Worm (Caenorhabditis elegans) whole organism, L2 larva: ENCODE results near the gene K01G12.3.

Source experiments
- fos-1 ChIP-seq: fragments of 150-350 bp; optimal IDR thresholded peaks from 2 replicates; lab custom pipeline; 2014; ENCODE audit warnings: missing biosample characterization, missing genetic modification characterization
- nhr-11 ChIP-seq: fragments of 150-350 bp; optimal IDR thresholded peaks from 2 replicates; lab custom pipeline; 2014; ENCODE audit warnings: missing biosample characterization, missing genetic modification characterization
- nhr-12 ChIP-seq: fragments of 150-350 bp; optimal IDR thresholded peaks from 2 replicates; lab custom pipeline; 2014; ENCODE audit warnings: missing biosample characterization, missing genetic modification characterization
- unc-62 ChIP-seq: fragments of 150-350 bp; optimal IDR thresholded peaks from 2 replicates; lab custom pipeline; 2014; ENCODE audit warnings: missing biosample characterization, missing genetic modification reagents, missing genetic modification characterization

DNA sequence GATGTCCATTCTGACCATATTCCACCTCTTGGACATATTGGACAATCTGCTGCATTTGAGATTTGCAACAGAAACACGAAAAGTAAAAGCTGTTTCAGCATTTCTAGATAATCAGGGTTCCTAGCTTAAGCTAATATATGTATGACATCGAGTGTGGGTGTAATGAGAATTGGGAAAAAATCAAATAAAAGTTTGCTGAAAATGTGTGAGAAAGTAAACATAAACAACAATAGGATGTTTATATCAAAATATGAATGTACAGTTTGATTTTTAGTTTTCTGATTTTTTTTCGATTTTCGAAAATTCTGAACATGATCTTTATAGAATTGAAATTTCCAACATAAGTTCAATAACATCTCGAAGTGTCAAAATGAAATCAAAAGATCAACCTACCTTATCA lies 37.5 kb downstream of the K01G12.3 start, which contains the start of gene F02H6.6:
- TF ChIP-seq unc-62 (GFP tag; lab: Kevin White, UChicago) (no peak), fos-1 (tag; lab: Kevin White, UChicago) (no peak), nhr-11 (tag; lab: Kevin White, UChicago) (no peak), nhr-12 (no peak)
